Worm (Caenorhabditis elegans) whole organism, young adult: Measurements from ENCODE around the gene C36A4.4.
A peak's percentile ranks its signal among the peaks of the same experiment; 100 is the strongest.

ENCODE experiments used
- D2030.7 ChIP-seq: fragments of 200-800 bp; sonication (Bioruptor generic); IDR thresholded peaks from 2 replicates; pipeline ENCODE4 v1.3.6; 2022; ENCODE audit warnings: missing genetic modification reagents, missing genetic modification characterization, missing compliant biosample characterization
- F10E7.11 ChIP-seq: sonication (generic microtip); optimal IDR thresholded peaks from 2 replicates; lab custom pipeline; 2017; ENCODE audit warnings: mild to moderate bottlenecking, missing genetic modification characterization, moderate library complexity, missing compliant biosample characterization
- K12H6.12 ChIP-seq: fragments of 200-800 bp; sonication (Bioruptor generic); optimal IDR thresholded peaks from 2 replicates; lab custom pipeline; 2018; ENCODE audit warnings: mild to moderate bottlenecking, missing genetic modification characterization, missing compliant biosample characterization
- T07F8.4 ChIP-seq: sonication (generic microtip); optimal IDR thresholded peaks from 2 replicates; lab custom pipeline; 2016; ENCODE audit warnings: mild to moderate bottlenecking, missing genetic modification characterization, moderate library complexity, missing compliant biosample characterization
- T26A5.8 ChIP-seq: sonication (generic microtip); optimal IDR thresholded peaks from 2 replicates; lab custom pipeline; 2016; ENCODE audit warnings: missing genetic modification characterization, missing compliant biosample characterization
- Y56A3A.18 ChIP-seq: fragments of 200-800 bp; sonication (Bioruptor generic); IDR thresholded peaks from 2 replicates; pipeline ENCODE4 v1.3.6; 2022; ENCODE audit warnings: missing genetic modification reagents, missing genetic modification characterization, missing compliant biosample characterization
- Y67H2A.10 ChIP-seq: fragments of 200-800 bp; sonication (Bioruptor generic); conservative IDR thresholded peaks from 2 replicates; pipeline ENCODE4 v1.3.6; 2022; ENCODE audit warnings: missing genetic modification reagents, missing genetic modification characterization, missing compliant biosample characterization
- Y95B8A.8 ChIP-seq: fragments of 200-800 bp; sonication (Bioruptor generic); IDR thresholded peaks from 2 replicates; pipeline ENCODE4 v1.3.6; 2022; ENCODE audit warnings: missing genetic modification reagents, missing genetic modification characterization, missing compliant biosample characterization
- ZK185.1 ChIP-seq: sonication (generic microtip); optimal IDR thresholded peaks from 2 replicates; lab custom pipeline; 2016; ENCODE audit warnings: mild to moderate bottlenecking, missing genetic modification characterization, missing compliant biosample characterization; ENCODE audit not compliant: poor library complexity, severe bottlenecking
- ama-1 ChIP-seq, 3 experiments: fragments of 150-350 bp in 1 of 3; sonication (generic microtip) in 2 of 3; optimal IDR thresholded peaks; 2 replicates each; lab custom pipeline; 2014 to 2018; ENCODE audit warnings: missing biosample characterization in 2 of 3, missing genetic modification characterization in 2 of 3, missing genetic modification reagents in 2 of 3
- aptf-2 ChIP-seq: fragments of 200-800 bp; sonication (Bioruptor generic); conservative IDR thresholded peaks from 2 replicates; pipeline ENCODE4 v1.3.6; 2022; ENCODE audit warnings: missing genetic modification reagents, missing genetic modification characterization, missing compliant biosample characterization
- attf-5 ChIP-seq: fragments of 200-800 bp; sonication (Bioruptor generic); optimal IDR thresholded peaks from 2 replicates; lab custom pipeline; 2018; ENCODE audit warnings: mild to moderate bottlenecking, missing genetic modification characterization, missing compliant biosample characterization
- bed-1 ChIP-seq: fragments of 200-800 bp; sonication (Bioruptor generic); IDR thresholded peaks from 2 replicates; pipeline ENCODE4 v1.3.6; 2022; ENCODE audit warnings: missing genetic modification reagents, missing genetic modification characterization, missing compliant biosample characterization
- bed-2 ChIP-seq: fragments of 200-800 bp; sonication (Bioruptor generic); IDR thresholded peaks from 2 replicates; pipeline ENCODE4 v1.3.6; 2022; ENCODE audit warnings: missing genetic modification reagents, missing genetic modification characterization, missing compliant biosample characterization
- ccch-3 ChIP-seq: fragments of 200-800 bp; sonication (Bioruptor generic); optimal IDR thresholded peaks from 2 replicates; lab custom pipeline; 2018; ENCODE audit warnings: mild to moderate bottlenecking, missing genetic modification characterization, missing compliant biosample characterization
- cebp-1 ChIP-seq, 2 experiments: fragments of 200-800 bp in 1 of 2; sonication (Bioruptor generic) in 1 of 2; sonication (generic microtip) in 1 of 2; IDR thresholded peaks in 1 of 2; optimal IDR thresholded peaks in 1 of 2; 2 replicates each; pipeline versions ENCODE4 v1.3.6 to Lab custom; 2017 to 2022; ENCODE audit warnings: missing compliant biosample characterization in 2 of 2, missing genetic modification characterization in 2 of 2, mild to moderate bottlenecking in 1 of 2, missing genetic modification reagents in 1 of 2, moderate library complexity in 1 of 2
- cebp-2 ChIP-seq: fragments of 200-800 bp; sonication (Bioruptor generic); IDR thresholded peaks from 2 replicates; pipeline ENCODE4 v1.3.6; 2022; ENCODE audit warnings: missing genetic modification characterization, missing compliant biosample characterization
- dox-1 ChIP-seq: fragments of 200-800 bp; sonication (Bioruptor generic); IDR thresholded peaks from 2 replicates; pipeline ENCODE4 v1.3.6; 2022; ENCODE audit warnings: missing genetic modification reagents, missing genetic modification characterization, missing compliant biosample characterization
- efl-1 ChIP-seq: fragments of 150-350 bp; optimal IDR thresholded peaks from 2 replicates; lab custom pipeline; 2014; ENCODE audit warnings: missing biosample characterization, missing genetic modification reagents, missing genetic modification characterization
- ekl-4 ChIP-seq: fragments of 200-800 bp; sonication (Bioruptor generic); IDR thresholded peaks from 2 replicates; pipeline ENCODE4 v1.3.6; 2022; ENCODE audit warnings: missing genetic modification reagents, missing genetic modification characterization, missing compliant biosample characterization
- fkh-3 ChIP-seq: sonication (generic microtip); optimal IDR thresholded peaks from 2 replicates; lab custom pipeline; 2016; ENCODE audit warnings: mild to moderate bottlenecking, missing genetic modification characterization, missing compliant biosample characterization
- gei-17 ChIP-seq: fragments of 200-800 bp; sonication (Bioruptor generic); optimal IDR thresholded peaks from 2 replicates; lab custom pipeline; 2018; ENCODE audit warnings: mild to moderate bottlenecking, missing genetic modification characterization, missing compliant biosample characterization
- him-1 ChIP-seq: sonication (generic microtip); optimal IDR thresholded peaks from 2 replicates; lab custom pipeline; 2016; ENCODE audit warnings: missing genotype, missing genetic modification reagents, missing genetic modification characterization, missing compliant biosample characterization
- let-607 ChIP-seq, 2 experiments: fragments of 200-800 bp in 1 of 2; sonication (Bioruptor generic) in 1 of 2; sonication (generic microtip) in 1 of 2; optimal IDR thresholded peaks; 2 replicates each; lab custom pipeline; 2016 to 2018; ENCODE audit warnings: mild to moderate bottlenecking in 2 of 2, missing compliant biosample characterization in 2 of 2, missing genetic modification characterization in 2 of 2, moderate library complexity in 2 of 2, missing genotype in 1 of 2
- lin-54 ChIP-seq: fragments of 200-800 bp; sonication (Bioruptor generic); optimal IDR thresholded peaks from 2 replicates; lab custom pipeline; 2018; ENCODE audit warnings: mild to moderate bottlenecking, missing genetic modification characterization, missing compliant biosample characterization
- madf-3 ChIP-seq: fragments of 200-800 bp; sonication (Bioruptor generic); IDR thresholded peaks from 2 replicates; pipeline ENCODE4 v1.3.6; 2022; ENCODE audit warnings: missing genetic modification reagents, missing genetic modification characterization, missing compliant biosample characterization
- mxl-1 ChIP-seq: sonication (generic microtip); optimal IDR thresholded peaks from 2 replicates; lab custom pipeline; 2016; ENCODE audit warnings: missing genetic modification characterization, missing compliant biosample characterization
- nfya-1 ChIP-seq: sonication (generic microtip); optimal IDR thresholded peaks from 2 replicates; lab custom pipeline; 2017; ENCODE audit warnings: antibody characterized with exemption, missing compliant biosample characterization, missing genetic modification characterization, borderline replicate concordance; ENCODE audit not compliant: insufficient read depth
- nfya-2 ChIP-seq: fragments of 200-800 bp; sonication (Bioruptor generic); IDR thresholded peaks from 2 replicates; pipeline ENCODE4 v1.3.6; 2022; ENCODE audit warnings: missing genetic modification reagents, missing genetic modification characterization, missing compliant biosample characterization
- nfyb-1 ChIP-seq: fragments of 200-800 bp; sonication (Bioruptor generic); IDR thresholded peaks from 2 replicates; pipeline ENCODE4 v1.3.6; 2022; ENCODE audit warnings: missing genetic modification reagents, missing genetic modification characterization, missing compliant biosample characterization
- nhr-27 ChIP-seq: fragments of 200-800 bp; sonication (Bioruptor generic); optimal IDR thresholded peaks from 2 replicates; lab custom pipeline; 2018; ENCODE audit warnings: mild to moderate bottlenecking, missing genetic modification characterization, moderate library complexity, missing compliant biosample characterization
- pbrm-1 ChIP-seq: fragments of 200-800 bp; sonication (Bioruptor generic); IDR thresholded peaks from 2 replicates; pipeline ENCODE4 v1.3.6; 2022; ENCODE audit warnings: missing genetic modification reagents, missing genetic modification characterization, missing compliant biosample characterization
- rcor-1 ChIP-seq: fragments of 200-800 bp; sonication (Bioruptor generic); IDR thresholded peaks from 2 replicates; pipeline ENCODE4 v1.3.6; 2022; ENCODE audit warnings: missing genetic modification reagents, missing genetic modification characterization, missing compliant biosample characterization
- snpc-4 ChIP-seq, 5 experiments: fragments of 150-350 bp in 1 of 5; sonication (generic microtip) in 4 of 5; optimal IDR thresholded peaks; 2 replicates each; lab custom pipeline; 2014 to 2018; ENCODE audit warnings: missing genetic modification characterization in 5 of 5, missing biosample characterization in 3 of 5, antibody characterized with exemption in 2 of 5, mild to moderate bottlenecking in 2 of 5, missing compliant biosample characterization in 2 of 5, missing genotype in 2 of 5, moderate library complexity in 2 of 5, missing genetic modification reagents in 1 of 5
- somi-1 ChIP-seq: fragments of 200-800 bp; sonication (Bioruptor generic); optimal IDR thresholded peaks from 2 replicates; lab custom pipeline; 2018; ENCODE audit warnings: mild to moderate bottlenecking, missing genetic modification characterization, missing compliant biosample characterization
- sptf-2 ChIP-seq: fragments of 200-800 bp; sonication (Bioruptor generic); optimal IDR thresholded peaks from 2 replicates; lab custom pipeline; 2018; ENCODE audit warnings: mild to moderate bottlenecking, missing genetic modification characterization, missing compliant biosample characterization
- tbp1 ChIP-seq: fragments of 200-800 bp; sonication (Bioruptor generic); optimal IDR thresholded peaks from 2 replicates; lab custom pipeline; 2018; ENCODE audit warnings: mild to moderate bottlenecking, missing genetic modification characterization, missing compliant biosample characterization
- tbx-9 ChIP-seq: sonication (generic microtip); optimal IDR thresholded peaks from 2 replicates; lab custom pipeline; 2016; ENCODE audit warnings: borderline replicate concordance, missing genetic modification characterization, inconsistent platforms, missing compliant biosample characterization
- zim-3 ChIP-seq: sonication (generic microtip); optimal IDR thresholded peaks from 2 replicates; lab custom pipeline; 2017; ENCODE audit warnings: mild to moderate bottlenecking, missing genetic modification characterization, moderate library complexity, missing compliant biosample characterization
- ztf-18 ChIP-seq: sonication (generic microtip); optimal IDR thresholded peaks from 2 replicates; lab custom pipeline; 2016; ENCODE audit warnings: missing genotype, mild to moderate bottlenecking, missing genetic modification characterization, missing compliant biosample characterization
- ztf-25 ChIP-seq: fragments of 200-800 bp; sonication (Bioruptor generic); IDR thresholded peaks from 2 replicates; pipeline ENCODE4 v1.3.6; 2022; ENCODE audit warnings: missing genetic modification reagents, missing genetic modification characterization, missing compliant biosample characterization
- ztf-26 ChIP-seq: sonication (generic microtip); optimal IDR thresholded peaks from 2 replicates; lab custom pipeline; 2017; ENCODE audit warnings: missing genetic modification characterization, missing compliant biosample characterization

The C36A4.4 gene

ce11 chrIII:3799213-3799612, 44.2 kb downstream of the C36A4.4 start (continued):
- TF ChIP-seq let-607 (tag; optimal IDR thresholded peaks at IDR 0.05; lab: Kevin White, UChicago) (no peak), K12H6.12 (no peak), ccch-3 (no peak), nhr-27 (tag; lab: Kevin White, UChicago) (no peak), rcor-1 (no peak), tbp1 (GFP tag; lab: Kevin White, UChicago) (peak; percentile 30), aptf-2 (no peak), ZK185.1 (tag; lab: Kevin White, UChicago) (no peak), efl-1 (GFP tag; lab: Kevin White, UChicago) (no peak), lin-54 (GFP tag; lab: Kevin White, UChicago) (no peak), ztf-26 (tag; lab: Kevin White, UChicago) (peak; percentile 41), him-1 (tag; lab: Kevin White, UChicago) (no peak), D2030.7 (GFP tag; lab: Robert Waterston, UW) (no peak), F10E7.11 (tag; lab: Kevin White, UChicago) (no peak), Y95B8A.8 (GFP tag; lab: Robert Waterston, UW) (no peak), ztf-18 (no peak), bed-1 (no peak), madf-3 (GFP tag; lab: Robert Waterston, UW) (0 out of 2 replicates have a peak, but pooled peaks have one; percentile 21), snpc-4 (GFP tag; optimal IDR thresholded peaks at IDR 0.05; lab: Kevin White, UChicago) (no peak), snpc-4 (tag; optimal IDR thresholded peaks at IDR 0.05; lab: Kevin White, UChicago) (peak in 1 of 4 experiments; percentile 0), T07F8.4 (tag; lab: Kevin White, UChicago) (no peak), ama-1 (optimal IDR thresholded peaks at IDR 0.05; lab: Kevin White, UChicago) (peak; percentile 56), ama-1 (GFP tag; optimal IDR thresholded peaks at IDR 0.05; lab: Kevin White, UChicago) (no peak), somi-1 (GFP tag; lab: Kevin White, UChicago) (peak; percentile 39), pbrm-1 (GFP tag; lab: Robert Waterston, UW) (no peak), ztf-25 (GFP tag; lab: Robert Waterston, UW) (no peak), ekl-4 (GFP tag; lab: Robert Waterston, UW) (no peak), bed-2 (no peak)

- TF ChIP-seq nfyb-1 (peak; percentile 93), attf-5 (GFP tag; lab: Kevin White, UChicago) (no peak)
These were observed 45.0 kb downstream of the C36A4.4 start for ce11 chrIII:3798416-3798815.

- TF ChIP-seq Y56A3A.18 (GFP tag; lab: Robert Waterston, UW) (no peak), ama-1 (optimal IDR thresholded peaks at IDR 0.05; lab: Kevin White, UChicago) (no peak), ama-1 (GFP tag; optimal IDR thresholded peaks at IDR 0.05; lab: Kevin White, UChicago) (no peak), nfya-1 (tag; lab: Kevin White, UChicago) (no peak), ztf-26 (tag; lab: Kevin White, UChicago) (no peak), Y67H2A.10 (GFP tag; lab: Robert Waterston, UW) (no peak), mxl-1 (no peak), T26A5.8 (tag; lab: Kevin White, UChicago) (no peak), tbx-9 (tag; lab: Kevin White, UChicago) (no peak), nfyb-1 (peak; percentile 68; the same call in 1 of the 2 replicates), madf-3 (GFP tag; lab: Robert Waterston, UW) (no peak), F10E7.11 (tag; lab: Kevin White, UChicago) (no peak), bed-2 (no peak), nfya-2 (GFP tag; lab: Robert Waterston, UW) (no peak), cebp-2 (no peak), cebp-1 (GFP tag; IDR thresholded peaks at IDR 0.05; lab: Robert Waterston, UW) (0 out of 2 replicates have a peak, but pooled peaks have one; percentile 52), cebp-1 (tag; optimal IDR thresholded peaks at IDR 0.05; lab: Kevin White, UChicago) (peak; percentile 54), fkh-3 (no peak), zim-3 (tag; lab: Kevin White, UChicago) (no peak), sptf-2 (no peak), dox-1 (no peak), gei-17 (GFP tag; lab: Kevin White, UChicago) (no peak), ccch-3 (no peak)
These were observed 46.0 kb downstream of the C36A4.4 start for ce11 chrIII:3797180-3798026.
